Fruit fly (Drosophila melanogaster): ENCODE data around the gene CG13056.

dm6 chr3L:16369526-16369925 is 36.4 kb downstream of the CG13056 start, which contains the start of gene CG18814:
- TF ChIP-seq toe (GFP tag; optimal IDR thresholded peaks at IDR 0.05) (no peak), bab1 (GFP tag; optimal IDR thresholded peaks at IDR 0.05) (no peak), CG14711 (tag; optimal IDR thresholded peaks at IDR 0.05) (no peak), CG7045 (GFP tag; optimal IDR thresholded peaks at IDR 0.05) (no peak), CG33017 (tag; optimal IDR thresholded peaks at IDR 0.05) (no peak), Crg-1 (GFP tag; optimal IDR thresholded peaks at IDR 0.05) (no peak), pad (GFP tag; optimal IDR thresholded peaks at IDR 0.05) (no peak)
